Fruit fly (Drosophila melanogaster) whole organism, pupa: ENCODE results near the gene Enoph.

Experiments
- CG10348 ChIP-seq: fragments of 200-800 bp; sonication (Bioruptor generic); IDR thresholded peaks from 2 replicates; pipeline ENCODE4 v1.3.6; 2022; ENCODE audit warnings: missing biosample characterization, missing genetic modification characterization
- CG12605 ChIP-seq: fragments of 200-800 bp; sonication (Bioruptor generic); IDR thresholded peaks from 2 replicates; pipeline ENCODE4 v1.3.6; 2022; ENCODE audit warnings: missing biosample characterization, missing genetic modification characterization
- CG13204 ChIP-seq: fragments of 200-800 bp; sonication (Bioruptor generic); optimal IDR thresholded peaks from 2 replicates; lab custom pipeline; 2018; ENCODE audit warnings: missing biosample characterization, mild to moderate bottlenecking, missing genetic modification characterization, moderate library complexity
- CG14655 ChIP-seq: fragments of 200-800 bp; sonication (Bioruptor generic); optimal IDR thresholded peaks from 3 replicates; lab custom pipeline; 2017; ENCODE audit warnings: mild to moderate bottlenecking, missing biosample characterization, missing genetic modification reagents, missing genetic modification characterization
- CG15710 ChIP-seq: fragments of 200-800 bp; sonication (Bioruptor generic); optimal IDR thresholded peaks from 2 replicates; lab custom pipeline; 2018; ENCODE audit warnings: missing biosample characterization, mild to moderate bottlenecking, missing genetic modification characterization, moderate library complexity
- CG17806 ChIP-seq: fragments of 200-800 bp; sonication (Bioruptor generic); optimal IDR thresholded peaks from 2 replicates; lab custom pipeline; 2018; ENCODE audit warnings: missing biosample characterization, mild to moderate bottlenecking, missing genetic modification characterization, moderate library complexity
- CG32121 ChIP-seq: fragments of 200-800 bp; sonication (Bioruptor generic); IDR thresholded peaks from 2 replicates; pipeline ENCODE4 v1.3.6; 2022; ENCODE audit warnings: missing biosample characterization, missing genetic modification characterization
- CG34367 ChIP-seq: fragments of 200-800 bp; sonication (Bioruptor generic); optimal IDR thresholded peaks from 2 replicates; lab custom pipeline; 2018; ENCODE audit warnings: missing biosample characterization, mild to moderate bottlenecking, missing genetic modification characterization
- CG4496 ChIP-seq: fragments of 200-800 bp; sonication (Bioruptor generic); IDR thresholded peaks from 3 replicates; pipeline ENCODE4 v1.3.6; 2022; ENCODE audit warnings: missing biosample characterization, missing genetic modification characterization
- CG8159 ChIP-seq: fragments of 200-800 bp; sonication (Bioruptor generic); optimal IDR thresholded peaks from 3 replicates; lab custom pipeline; 2018; ENCODE audit warnings: missing biosample characterization, mild to moderate bottlenecking, missing genetic modification characterization, moderate library complexity
- CG8301 ChIP-seq: fragments of 200-800 bp; sonication (Bioruptor generic); optimal IDR thresholded peaks from 2 replicates; lab custom pipeline; 2018; ENCODE audit warnings: missing biosample characterization, mild to moderate bottlenecking, missing genetic modification characterization
- CG9948 ChIP-seq: fragments of 200-800 bp; sonication (Bioruptor generic); optimal IDR thresholded peaks from 2 replicates; lab custom pipeline; 2018; ENCODE audit warnings: missing biosample characterization, mild to moderate bottlenecking, missing genetic modification characterization, moderate library complexity
- D1 ChIP-seq: fragments of 200-800 bp; sonication (Bioruptor generic); optimal IDR thresholded peaks from 2 replicates; lab custom pipeline; 2018; ENCODE audit warnings: missing biosample characterization, mild to moderate bottlenecking, missing genetic modification characterization, moderate library complexity
- EcR ChIP-seq: fragments of 200-800 bp; sonication (Bioruptor generic); optimal IDR thresholded peaks from 3 replicates; lab custom pipeline; 2019; ENCODE audit warnings: missing biosample characterization, missing genetic modification characterization, mild to moderate bottlenecking, moderate library complexity, missing genetic modification reagents
- Ets98B ChIP-seq: fragments of 200-800 bp; sonication (Bioruptor generic); IDR thresholded peaks from 2 replicates; pipeline ENCODE4 v1.3.6; 2022; ENCODE audit warnings: missing biosample characterization, missing genetic modification characterization
- Pif1A ChIP-seq: fragments of 200-800 bp; sonication (Bioruptor generic); optimal IDR thresholded peaks from 3 replicates; lab custom pipeline; 2016; ENCODE audit warnings: missing biosample characterization, missing genetic modification characterization
- Pif1B ChIP-seq: fragments of 200-800 bp; sonication (Bioruptor generic); optimal IDR thresholded peaks from 3 replicates; lab custom pipeline; 2016; ENCODE audit warnings: missing biosample characterization, missing genetic modification characterization
- Snoo ChIP-seq: fragments of 200-800 bp; sonication (Bioruptor generic); optimal IDR thresholded peaks from 3 replicates; lab custom pipeline; 2017; ENCODE audit warnings: missing biosample characterization, mild to moderate bottlenecking, missing genetic modification characterization, inconsistent platforms
- fd96Ca ChIP-seq: fragments of 200-800 bp; sonication (Bioruptor generic); IDR thresholded peaks from 3 replicates; pipeline ENCODE4 v1.3.6; 2022; ENCODE audit warnings: missing biosample characterization, missing genetic modification characterization
- gl ChIP-seq: fragments of 200-800 bp; sonication (Bioruptor generic); optimal IDR thresholded peaks from 2 replicates; lab custom pipeline; 2018; ENCODE audit warnings: missing biosample characterization, mild to moderate bottlenecking, missing genetic modification characterization
- rn ChIP-seq: fragments of 200-800 bp; sonication (Bioruptor generic); IDR thresholded peaks from 2 replicates; pipeline ENCODE4 v1.3.6; 2022; ENCODE audit warnings: missing biosample characterization, missing genetic modification characterization

Enoph gene

dm6 chr3R:5232197-5232607 lies 24.3 kb downstream of the Enoph start, which contains the start of the genes Kat60 and Mms19:
TSS of gene Kat60 (minus strand) at chr3R:5232209.
TSS of gene Mms19 (plus strand) at chr3R:5232543.
- TF ChIP-seq CG4496 (GFP tag; lab: Robert Waterston, UW) (peak; percentile 37; the same call in 1 of the 3 replicates), D1 (tag; lab: Kevin White, UChicago) (no peak), CG13204 (GFP tag; lab: Kevin White, UChicago) (no peak), CG10348 (GFP tag; lab: Robert Waterston, UW) (no peak), Snoo (tag; lab: Kevin White, UChicago) (no peak), CG15710 (peak; percentile 49), Pif1A (GFP tag; lab: Kevin White, UChicago) (no peak), CG8301 (tag; lab: Kevin White, UChicago) (no peak), CG17806 (tag; lab: Kevin White, UChicago) (peak; percentile 23), CG9948 (tag; lab: Kevin White, UChicago) (peak; percentile 2), Pif1B (GFP tag; lab: Kevin White, UChicago) (no peak), CG12605 (no peak), CG8159 (tag; lab: Kevin White, UChicago) (peak; percentile 47), fd96Ca (GFP tag; lab: Robert Waterston, UW) (peak; percentile 60; the same call in 2 of the 3 replicates), CG32121 (peak; percentile 25; the same call in 1 of the 2 replicates), CG14655 (GFP tag; lab: Kevin White, UChicago) (no peak), CG34367 (tag; lab: Kevin White, UChicago) (no peak), rn (peak; percentile 59; the same call in 1 of the 2 replicates), EcR (no peak), gl (tag; lab: Kevin White, UChicago) (no peak), Ets98B (GFP tag; lab: Robert Waterston, UW) (peak; percentile 29; the same call in 1 of the 2 replicates)

dm6 chr3R:5231383-5232196 lies 24.9 kb downstream of the Enoph start:
- TF ChIP-seq fd96Ca (GFP tag; lab: Robert Waterston, UW) = peak; percentile 43; the same call in 1 of the 3 replicates
- TF ChIP-seq CG8159 (tag; lab: Kevin White, UChicago) = no peak
- TF ChIP-seq CG12605 = peak; percentile 47; the same call in 1 of the 2 replicates
- TF ChIP-seq CG10348 (GFP tag; lab: Robert Waterston, UW) = no peak
- no peak for TF ChIP-seq D1 (tag; lab: Kevin White, UChicago)
- no peak for TF ChIP-seq CG14655 (GFP tag; lab: Kevin White, UChicago)
- no peak for TF ChIP-seq CG13204 (GFP tag; lab: Kevin White, UChicago)
- TF ChIP-seq CG32121 = no peak
- no peak for TF ChIP-seq Pif1B (GFP tag; lab: Kevin White, UChicago)

dm6 chr3R:5229458-5229857 lies 27.0 kb downstream of the Enoph start:
- TF ChIP-seq D1 (tag; lab: Kevin White, UChicago) = no peak
- no peak for TF ChIP-seq fd96Ca (GFP tag; lab: Robert Waterston, UW)
- TF ChIP-seq CG9948 (tag; lab: Kevin White, UChicago) = no peak
- no peak for TF ChIP-seq CG17806 (tag; lab: Kevin White, UChicago)
- peak; percentile 14 for TF ChIP-seq EcR

DNA sequence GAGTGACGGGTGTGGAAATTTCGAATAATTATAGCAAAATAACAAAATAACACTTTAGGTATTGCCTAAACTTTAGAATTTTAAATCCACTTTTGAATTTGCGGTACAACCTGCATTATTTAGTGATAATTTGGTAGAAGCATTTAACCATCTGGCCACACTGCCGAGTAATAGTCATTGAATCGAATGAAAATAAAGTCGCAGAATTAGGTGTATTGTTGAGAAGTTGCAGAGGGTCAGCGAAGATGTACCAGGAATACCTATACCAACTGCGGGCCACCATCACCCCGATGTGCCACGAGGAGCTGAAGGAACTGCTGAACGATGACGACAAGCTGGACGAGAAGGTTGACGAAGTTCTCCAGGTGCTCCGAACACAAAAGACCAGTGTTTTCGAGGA lies 30.5 kb downstream of the Enoph start, which contains the start of gene Vps37B:
Vps37B (plus strand) TSS at position 134 of the 400 bp plus-strand sequence.
- TF ChIP-seq gl (tag; lab: Kevin White, UChicago) (no peak), CG10348 (GFP tag; lab: Robert Waterston, UW) (no peak), CG4496 (GFP tag; lab: Robert Waterston, UW) (no peak), fd96Ca (GFP tag; lab: Robert Waterston, UW) (no peak), Pif1B (GFP tag; lab: Kevin White, UChicago) (no peak), CG9948 (tag; lab: Kevin White, UChicago) (no peak), Pif1A (GFP tag; lab: Kevin White, UChicago) (no peak), CG34367 (tag; lab: Kevin White, UChicago) (no peak), CG8301 (tag; lab: Kevin White, UChicago) (no peak), CG32121 (no peak), CG12605 (no peak), CG15710 (no peak), CG8159 (tag; lab: Kevin White, UChicago) (no peak), CG17806 (tag; lab: Kevin White, UChicago) (no peak), EcR (no peak), CG14655 (GFP tag; lab: Kevin White, UChicago) (no peak), CG13204 (GFP tag; lab: Kevin White, UChicago) (no peak), rn (no peak), Snoo (tag; lab: Kevin White, UChicago) (no peak), Ets98B (GFP tag; lab: Robert Waterston, UW) (no peak)

DNA sequence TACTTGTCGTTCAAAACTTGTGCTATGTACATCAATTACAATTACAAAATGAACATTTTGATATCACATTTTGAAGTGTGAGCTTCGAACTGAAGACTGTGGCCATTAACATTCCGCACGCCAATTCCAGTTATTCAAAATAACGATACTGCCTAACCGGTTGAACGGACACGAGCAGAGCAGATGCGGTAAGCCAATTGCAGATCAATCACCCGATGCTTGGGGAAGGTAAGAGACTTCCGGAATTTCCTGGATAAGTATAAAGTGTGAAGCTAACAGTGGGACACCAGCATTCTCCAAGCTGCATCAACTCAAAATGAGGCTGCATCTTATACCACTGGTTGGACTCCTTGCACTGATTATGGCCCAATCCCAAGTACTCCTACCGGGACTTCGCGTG lies 32.6 kb downstream of the Enoph start, which contains the start of gene CG14664:
CG14664 (plus strand) TSS at position 301 of the 400 bp plus-strand sequence.
- TF ChIP-seq CG32121 = no peak
- peak; percentile 26; the same call in 1 of the 3 replicates for TF ChIP-seq fd96Ca (GFP tag; lab: Robert Waterston, UW)
- TF ChIP-seq, all 21 proteins: peak for 1

dm6 chr3R:5223135-5223534 lies 33.3 kb downstream of the Enoph start, which contains the start of gene CG2604:
TSS of gene CG2604 (minus strand) at chr3R:5223365.
- TF ChIP-seq CG13204 (GFP tag; lab: Kevin White, UChicago) (no peak), CG4496 (GFP tag; lab: Robert Waterston, UW) (peak; percentile 71), CG34367 (tag; lab: Kevin White, UChicago) (peak; percentile 25), Pif1B (GFP tag; lab: Kevin White, UChicago) (no peak), CG9948 (tag; lab: Kevin White, UChicago) (no peak), CG15710 (peak; percentile 34), Ets98B (GFP tag; lab: Robert Waterston, UW) (peak; percentile 57), fd96Ca (GFP tag; lab: Robert Waterston, UW) (no peak), gl (tag; lab: Kevin White, UChicago) (peak; percentile 60), CG17806 (tag; lab: Kevin White, UChicago) (peak; percentile 6), EcR (peak; percentile 11), CG12605 (peak; percentile 35; the same call in 1 of the 2 replicates), Snoo (tag; lab: Kevin White, UChicago) (peak; percentile 51)
